Worm (Caenorhabditis elegans) whole organism, L4 larva: ENCODE measurements around the gene fbxa-181.

Experiments
- D1046.2 ChIP-seq: fragments of 200-800 bp; sonication (Bioruptor generic); IDR thresholded peaks from 2 replicates; pipeline ENCODE4 v1.3.6; 2022; ENCODE audit warnings: missing genetic modification characterization, missing compliant biosample characterization
- aha-1 ChIP-seq: fragments of 150-350 bp; peaks from one replicate; lab custom pipeline; 2014; ENCODE audit warnings: missing biosample characterization, missing genetic modification characterization
- ceh-20 ChIP-seq: fragments of 200-800 bp; sonication (Bioruptor generic); IDR thresholded peaks from 2 replicates; pipeline ENCODE4 v1.3.6; 2022; ENCODE audit warnings: missing genetic modification reagents, missing genetic modification characterization, missing compliant biosample characterization
- ceh-28 ChIP-seq: fragments of 150-350 bp; optimal IDR thresholded peaks from 2 replicates; lab custom pipeline; 2014; ENCODE audit warnings: missing biosample characterization, missing genetic modification reagents, missing genetic modification characterization
- ctbp-1 ChIP-seq: fragments of 200-800 bp; sonication (Bioruptor generic); IDR thresholded peaks from 2 replicates; pipeline ENCODE4 v1.3.6; 2022; ENCODE audit warnings: missing genetic modification reagents, missing genetic modification characterization, missing compliant biosample characterization
- dmd-6 ChIP-seq: fragments of 200-800 bp; sonication (Bioruptor generic); IDR thresholded peaks from 2 replicates; pipeline ENCODE4 v1.3.6; 2022; ENCODE audit warnings: missing genetic modification reagents, missing genetic modification characterization, missing compliant biosample characterization
- dmd-8 ChIP-seq: fragments of 200-800 bp; sonication (Bioruptor generic); IDR thresholded peaks from 2 replicates; pipeline ENCODE4 v1.3.6; 2022; ENCODE audit warnings: missing genetic modification characterization, missing compliant biosample characterization
- duxl-1 ChIP-seq: sonication (generic microtip); optimal IDR thresholded peaks from 2 replicates; lab custom pipeline; 2016; ENCODE audit warnings: mild to moderate bottlenecking, missing genetic modification characterization, moderate library complexity, missing compliant biosample characterization; ENCODE audit not compliant: poor library complexity
- dve-1 ChIP-seq: sonication (generic microtip); optimal IDR thresholded peaks from 2 replicates; lab custom pipeline; 2017; ENCODE audit warnings: antibody characterized with exemption, mild to moderate bottlenecking, missing genetic modification characterization, missing compliant biosample characterization; ENCODE audit not compliant: insufficient read depth
- fos-1 ChIP-seq: fragments of 150-350 bp; optimal IDR thresholded peaks from 2 replicates; lab custom pipeline; 2014; ENCODE audit warnings: missing biosample characterization, missing genetic modification characterization
- hlh-11 ChIP-seq: fragments of 200-800 bp; sonication (Bioruptor generic); optimal IDR thresholded peaks from 2 replicates; lab custom pipeline; 2018; ENCODE audit warnings: mild to moderate bottlenecking, missing genetic modification characterization, missing compliant biosample characterization
- lin-13 ChIP-seq: fragments of 150-350 bp; optimal IDR thresholded peaks from 2 replicates; lab custom pipeline; 2014; ENCODE audit warnings: missing biosample characterization, missing genetic modification reagents, missing genetic modification characterization
- lir-3 ChIP-seq: sonication (generic microtip); optimal IDR thresholded peaks from 2 replicates; lab custom pipeline; 2016; ENCODE audit warnings: mild to moderate bottlenecking, missing genetic modification characterization, missing compliant biosample characterization
- madf-9 ChIP-seq: fragments of 200-800 bp; sonication (Bioruptor generic); conservative IDR thresholded peaks from 2 replicates; pipeline ENCODE4 v1.3.6; 2022; ENCODE audit warnings: missing genetic modification reagents, missing genetic modification characterization, missing compliant biosample characterization
- nhr-28 ChIP-seq: fragments of 150-350 bp; optimal IDR thresholded peaks from 2 replicates; lab custom pipeline; 2014; ENCODE audit warnings: missing biosample characterization, missing genetic modification characterization
- nhr-41 ChIP-seq: fragments of 200-800 bp; sonication (Bioruptor generic); IDR thresholded peaks from 2 replicates; pipeline ENCODE4 v1.3.6; 2022; ENCODE audit warnings: missing genetic modification reagents, missing genetic modification characterization, missing compliant biosample characterization
- nhr-48 ChIP-seq: sonication (generic microtip); optimal IDR thresholded peaks from 2 replicates; lab custom pipeline; 2016; ENCODE audit warnings: mild to moderate bottlenecking, missing genetic modification characterization, missing compliant biosample characterization
- nhr-6 ChIP-seq: fragments of 150-350 bp; optimal IDR thresholded peaks from 2 replicates; lab custom pipeline; 2014; ENCODE audit warnings: missing biosample characterization, missing genetic modification characterization
- pqm-1 ChIP-seq: sonication (generic microtip); optimal IDR thresholded peaks from 2 replicates; lab custom pipeline; 2017; ENCODE audit warnings: missing biosample characterization, missing genetic modification characterization
- tag-97 ChIP-seq: fragments of 200-800 bp; sonication (Bioruptor generic); IDR thresholded peaks from 2 replicates; pipeline ENCODE4 v1.3.6; 2022; ENCODE audit warnings: missing genetic modification characterization, missing compliant biosample characterization
- unc-62 ChIP-seq, 3 experiments: fragments of 150-350 bp in 1 of 3; sonication (generic microtip); optimal IDR thresholded peaks in 2 of 3; peaks in 1 of 3; 1 replicate in 1 of 3; 2 replicates in 2 of 3; lab custom pipeline; 2014 to 2017; ENCODE audit warnings: missing biosample characterization in 3 of 3, missing genetic modification characterization in 3 of 3, missing genetic modification reagents in 3 of 3, missing genotype in 1 of 3

The fbxa-181 gene

ce11 chrV:13768941-13769436 lies 43.3 kb downstream of the fbxa-181 start, which contains the start of gene nas-24:
Gene nas-24, plus strand, starts transcription at chrV:13769386.
- TF ChIP-seq nhr-28 (tag; lab: Kevin White, UChicago) (peak; percentile 83), unc-62 (GFP tag; optimal IDR thresholded peaks at IDR 0.05 in 1 of 2; lab: Kevin White, UChicago) (peak in 1 of 2 experiments; percentile 20), unc-62 (tag; optimal IDR thresholded peaks at IDR 0.05; lab: Kevin White, UChicago) (no peak), dve-1 (tag; lab: Kevin White, UChicago) (no peak), ceh-28 (no peak), pqm-1 (tag; lab: Kevin White, UChicago) (peak; percentile 21), D1046.2 (no peak), nhr-48 (tag; lab: Kevin White, UChicago) (no peak), nhr-6 (tag; lab: Kevin White, UChicago) (no peak), fos-1 (tag; lab: Kevin White, UChicago) (no peak), dmd-8 (GFP tag; lab: Robert Waterston, UW) (no peak), madf-9 (GFP tag; lab: Robert Waterston, UW) (no peak), hlh-11 (tag; lab: Kevin White, UChicago) (no peak), lir-3 (tag; lab: Kevin White, UChicago) (no peak), nhr-41 (GFP tag; lab: Robert Waterston, UW) (no peak)

ce11 chrV:13771209-13771608 lies 45.5 kb downstream of the fbxa-181 start, which contains the start of gene F20G2.5:
Gene F20G2.5, plus strand, starts transcription at chrV:13771509.
- TF ChIP-seq ceh-20 (GFP tag; lab: Robert Waterston, UW) (no peak), nhr-28 (tag; lab: Kevin White, UChicago) (peak; percentile 49), ctbp-1 (GFP tag; lab: Robert Waterston, UW) (no peak), duxl-1 (no peak)

- no peak for TF ChIP-seq dve-1 (tag; lab: Kevin White, UChicago)
- peak in 1 of 2 experiments; percentile 19 for TF ChIP-seq unc-62 (GFP tag; optimal IDR thresholded peaks at IDR 0.05 in 1 of 2; lab: Kevin White, UChicago)
- TF ChIP-seq unc-62 (tag; optimal IDR thresholded peaks at IDR 0.05; lab: Kevin White, UChicago) = no peak
- TF ChIP-seq pqm-1 (tag; lab: Kevin White, UChicago) = peak; percentile 7
- TF ChIP-seq lin-13 = no peak
- TF ChIP-seq dmd-6 = peak; percentile 34; the same call in 1 of the 2 replicates
- TF ChIP-seq tag-97 = no peak
- peak; percentile 77 for TF ChIP-seq aha-1
- peak; percentile 19 for TF ChIP-seq nhr-28 (tag; lab: Kevin White, UChicago)
These were observed 49.9 kb downstream of the fbxa-181 start, which contains the start of gene F53C11.1 for ce11 chrV:13775529-13775928. Gene F53C11.1, plus strand, starts transcription at chrV:13775796.
